Worm (Caenorhabditis elegans) whole organism, L4/young adult: ENCODE measurements around the gene nas-4.

ENCODE experiments used
- W03F9.2 ChIP-seq: fragments of 150-350 bp; optimal IDR thresholded peaks from 2 replicates; lab custom pipeline; 2014; ENCODE audit warnings: missing biosample characterization, missing genetic modification characterization
- dao-5 ChIP-seq: sonication (generic microtip); optimal IDR thresholded peaks from 2 replicates; lab custom pipeline; 2016; ENCODE audit warnings: missing genotype, missing genetic modification characterization, moderate library complexity, missing compliant biosample characterization
- him-1 ChIP-seq: sonication (generic microtip); optimal IDR thresholded peaks from 2 replicates; lab custom pipeline; 2016; ENCODE audit warnings: missing genotype, missing genetic modification reagents, missing genetic modification characterization, missing compliant biosample characterization

DNA sequence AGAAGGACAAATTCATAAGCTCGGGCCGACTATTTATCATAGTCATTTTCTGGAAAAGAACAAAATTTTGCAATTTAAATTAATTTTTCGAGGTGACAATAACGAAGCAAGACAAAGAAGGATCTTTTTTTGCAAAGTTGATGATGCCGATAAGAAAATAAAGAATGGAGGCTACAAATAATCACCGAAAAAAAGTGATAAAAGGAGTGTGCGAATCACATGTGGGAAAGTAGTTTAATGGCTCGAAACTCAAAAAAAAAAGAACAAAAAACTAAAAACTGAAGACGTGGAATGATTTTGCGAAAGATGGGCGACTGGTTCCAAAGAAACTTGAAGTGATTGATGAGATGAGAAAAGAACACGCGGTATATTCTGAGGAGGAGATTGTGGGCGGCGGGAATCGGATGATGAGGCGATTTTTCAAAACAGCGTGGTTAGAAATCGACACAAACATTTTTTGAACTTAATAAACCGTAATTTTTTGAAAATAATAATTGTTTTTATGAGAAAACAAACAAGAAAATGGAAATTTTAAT is 4.0 kb upstream of the nas-4 start, which contains the start of gene atgl-1:
- TF ChIP-seq dao-5 (tag; lab: Kevin White, UChicago) (no peak), him-1 (tag; lab: Kevin White, UChicago) (no peak), W03F9.2 (tag; lab: Kevin White, UChicago) (no peak)
